Worm (Caenorhabditis elegans) whole organism, L1 larva: ENCODE results near the gene sre-16.

Experiments
- C04F5.9 ChIP-seq: sonication (generic microtip); optimal IDR thresholded peaks from 2 replicates; lab custom pipeline; 2016; ENCODE audit warnings: missing genetic modification characterization, missing compliant biosample characterization
- C16A3.4 ChIP-seq: fragments of 150-350 bp; optimal IDR thresholded peaks from 2 replicates; lab custom pipeline; 2014; ENCODE audit warnings: missing biosample characterization, missing genetic modification characterization
- Y116A8C.19 ChIP-seq: sonication (generic microtip); optimal IDR thresholded peaks from 2 replicates; lab custom pipeline; 2016; ENCODE audit warnings: missing compliant biosample characterization, missing genetic modification characterization, borderline replicate concordance
- aha-1 ChIP-seq: fragments of 150-350 bp; optimal IDR thresholded peaks from 2 replicates; lab custom pipeline; 2014; ENCODE audit warnings: missing biosample characterization, missing genetic modification characterization
- alr-1 ChIP-seq: fragments of 200-800 bp; sonication (Bioruptor generic); optimal IDR thresholded peaks from 2 replicates; lab custom pipeline; 2018; ENCODE audit warnings: borderline replicate concordance, mild to moderate bottlenecking, missing genetic modification characterization, missing compliant biosample characterization
- ama-1 ChIP-seq: fragments of 150-350 bp; optimal IDR thresholded peaks from 2 replicates; lab custom pipeline; 2014
- ceh-63 ChIP-seq: fragments of 200-800 bp; sonication (Bioruptor generic); optimal IDR thresholded peaks from 2 replicates; lab custom pipeline; 2018; ENCODE audit warnings: mild to moderate bottlenecking, missing genetic modification characterization, missing compliant biosample characterization
- ceh-82 ChIP-seq, 3 experiments: fragments of 150-350 bp in 1 of 3; sonication (generic microtip) in 2 of 3; optimal IDR thresholded peaks; 2 replicates each; lab custom pipeline; 2014 to 2017; ENCODE audit warnings: missing biosample characterization in 3 of 3, missing genetic modification characterization in 3 of 3
- dpl-1 ChIP-seq, 3 experiments: fragments of 150-350 bp in 2 of 3; sonication (generic microtip) in 1 of 3; optimal IDR thresholded peaks; 2 replicates each; lab custom pipeline; 2014 to 2017; ENCODE audit warnings: missing biosample characterization in 3 of 3, missing genetic modification characterization in 3 of 3, missing genetic modification reagents in 3 of 3
- dsc-1 ChIP-seq: sonication (generic microtip); optimal IDR thresholded peaks from 2 replicates; lab custom pipeline; 2016; ENCODE audit warnings: mild to moderate bottlenecking, missing genetic modification characterization, missing compliant biosample characterization
- efl-1 ChIP-seq, 4 experiments: fragments of 150-350 bp; optimal IDR thresholded peaks in 3 of 4; peaks in 1 of 4; 1 replicate in 1 of 4; 2 replicates in 3 of 4; lab custom pipeline; 2014; ENCODE audit warnings: missing biosample characterization in 2 of 4, missing genetic modification characterization in 2 of 4, missing genetic modification reagents in 2 of 4
- efl-3 ChIP-seq: fragments of 200-800 bp; sonication (Bioruptor generic); optimal IDR thresholded peaks from 2 replicates; lab custom pipeline; 2018; ENCODE audit warnings: mild to moderate bottlenecking, missing genetic modification characterization, missing compliant biosample characterization
- elt-2 ChIP-seq: sonication (generic microtip); optimal IDR thresholded peaks from 2 replicates; lab custom pipeline; 2016; ENCODE audit warnings: missing genetic modification characterization, mild to moderate bottlenecking, inconsistent platforms, missing compliant biosample characterization, missing genetic modification reagents
- elt-3 ChIP-seq, 6 experiments: fragments of 150-350 bp in 1 of 6; sonication (generic microtip); optimal IDR thresholded peaks; 2 replicates each; lab custom pipeline; 2017 to 2018; ENCODE audit warnings: missing biosample characterization in 6 of 6, missing genetic modification characterization in 6 of 6, inconsistent platforms in 1 of 6
- lin-13 ChIP-seq: fragments of 150-350 bp; optimal IDR thresholded peaks from 2 replicates; lab custom pipeline; 2014; ENCODE audit warnings: missing biosample characterization, missing genetic modification reagents, missing genetic modification characterization
- lin-39 ChIP-seq: fragments of 150-350 bp; optimal IDR thresholded peaks from 2 replicates; lab custom pipeline; 2014; ENCODE audit warnings: missing biosample characterization, missing genetic modification reagents, missing genetic modification characterization
- lsy-2 ChIP-seq, 2 experiments: fragments of 150-350 bp; optimal IDR thresholded peaks; 2 replicates each; lab custom pipeline; 2014; ENCODE audit warnings: missing biosample characterization in 2 of 2, missing genetic modification characterization in 2 of 2
- mdl-1 ChIP-seq, 2 experiments: fragments of 150-350 bp; optimal IDR thresholded peaks; 2 replicates each; lab custom pipeline; 2014 to 2017; ENCODE audit warnings: missing biosample characterization in 2 of 2, missing genetic modification characterization in 2 of 2, inconsistent platforms in 1 of 2
- mep-1 ChIP-seq: fragments of 150-350 bp; optimal IDR thresholded peaks from 2 replicates; lab custom pipeline; 2014; ENCODE audit warnings: missing biosample characterization, missing genetic modification characterization
- nhr-11 ChIP-seq: fragments of 150-350 bp; optimal IDR thresholded peaks from 2 replicates; lab custom pipeline; 2014; ENCODE audit warnings: missing biosample characterization, missing genetic modification characterization
- nhr-12 ChIP-seq: sonication (generic microtip); optimal IDR thresholded peaks from 2 replicates; lab custom pipeline; 2017; ENCODE audit warnings: missing biosample characterization, missing genetic modification characterization
- nhr-19 ChIP-seq: fragments of 200-800 bp; sonication (Bioruptor generic); conservative IDR thresholded peaks from 2 replicates; pipeline ENCODE4 v1.3.6; 2022; ENCODE audit warnings: missing genetic modification characterization, missing compliant biosample characterization
- nhr-237 ChIP-seq: fragments of 150-350 bp; optimal IDR thresholded peaks from 2 replicates; lab custom pipeline; 2014; ENCODE audit warnings: missing biosample characterization, missing genetic modification characterization
- nhr-28 ChIP-seq: fragments of 150-350 bp; optimal IDR thresholded peaks from 2 replicates; lab custom pipeline; 2014; ENCODE audit warnings: missing biosample characterization, missing genetic modification characterization
- nhr-47 ChIP-seq: sonication (generic microtip); optimal IDR thresholded peaks from 2 replicates; lab custom pipeline; 2016; ENCODE audit warnings: mild to moderate bottlenecking, missing genetic modification characterization, moderate library complexity, missing compliant biosample characterization
- nhr-71 ChIP-seq: sonication (generic microtip); optimal IDR thresholded peaks from 2 replicates; lab custom pipeline; 2016; ENCODE audit warnings: mild to moderate bottlenecking, missing genetic modification characterization, moderate library complexity, missing compliant biosample characterization
- nhr-84 ChIP-seq: sonication (generic microtip); optimal IDR thresholded peaks from 2 replicates; lab custom pipeline; 2017; ENCODE audit warnings: missing biosample characterization, missing genetic modification characterization
- nhr-90 ChIP-seq: sonication (generic microtip); optimal IDR thresholded peaks from 2 replicates; lab custom pipeline; 2016; ENCODE audit warnings: mild to moderate bottlenecking, missing genetic modification characterization, missing compliant biosample characterization; ENCODE audit not compliant: poor library complexity
- skn-1 ChIP-seq: fragments of 150-350 bp; optimal IDR thresholded peaks from 2 replicates; lab custom pipeline; 2014; ENCODE audit warnings: missing biosample characterization, missing genetic modification characterization
- snpc-4 ChIP-seq: fragments of 150-350 bp; optimal IDR thresholded peaks from 2 replicates; lab custom pipeline; 2014; ENCODE audit warnings: missing biosample characterization, missing genetic modification characterization
- sox-4 ChIP-seq: sonication (generic microtip); optimal IDR thresholded peaks from 2 replicates; lab custom pipeline; 2016; ENCODE audit warnings: missing genetic modification characterization, missing compliant biosample characterization
- tlp-1 ChIP-seq: fragments of 150-350 bp; optimal IDR thresholded peaks from 2 replicates; lab custom pipeline; 2014; ENCODE audit warnings: missing biosample characterization, missing genetic modification characterization
- unc-30 ChIP-seq: sonication (generic microtip); optimal IDR thresholded peaks from 2 replicates; lab custom pipeline; 2017; ENCODE audit warnings: missing biosample characterization, missing genetic modification characterization
- unc-86 ChIP-seq: sonication (generic microtip); optimal IDR thresholded peaks from 2 replicates; lab custom pipeline; 2016; ENCODE audit warnings: missing genetic modification characterization, missing compliant biosample characterization
- vab-15 ChIP-seq: sonication (generic microtip); optimal IDR thresholded peaks from 2 replicates; lab custom pipeline; 2017; ENCODE audit warnings: missing genotype, mild to moderate bottlenecking, missing genetic modification characterization, missing compliant biosample characterization
- xbp-1 ChIP-seq: sonication (generic microtip); optimal IDR thresholded peaks from 2 replicates; lab custom pipeline; 2016; ENCODE audit warnings: missing genetic modification characterization, missing compliant biosample characterization
- zag-1 ChIP-seq: fragments of 150-350 bp; optimal IDR thresholded peaks from 2 replicates; lab custom pipeline; 2014; ENCODE audit warnings: missing biosample characterization, missing genetic modification characterization
- ztf-11 ChIP-seq, 2 experiments: sonication (generic microtip); optimal IDR thresholded peaks; 2 replicates each; lab custom pipeline; 2016 to 2017; ENCODE audit warnings: missing genetic modification characterization in 2 of 2, missing biosample characterization in 1 of 2, missing compliant biosample characterization in 1 of 2
- ztf-4 ChIP-seq: fragments of 150-350 bp; optimal IDR thresholded peaks from 2 replicates; lab custom pipeline; 2014; ENCODE audit warnings: missing biosample characterization, missing genetic modification characterization

The sre-16 gene

ce11 chrIV:12278507-12278906 is 42.6 kb upstream of the sre-16 start, which contains the start of the genes tag-335 and vkmt-1 (continued):
- TF ChIP-seq ama-1 (no peak), nhr-71 (tag; lab: Kevin White, UChicago) (peak; percentile 28), unc-86 (tag; lab: Kevin White, UChicago) (no peak), lin-13 (no peak), snpc-4 (tag; lab: Kevin White, UChicago) (no peak), nhr-28 (no peak), nhr-12 (tag; lab: Kevin White, UChicago) (no peak), xbp-1 (tag; lab: Kevin White, UChicago) (peak; percentile 29), mep-1 (tag; lab: Kevin White, UChicago) (no peak), nhr-19 (GFP tag; lab: Robert Waterston, UW) (no peak), skn-1 (tag; lab: Kevin White, UChicago) (no peak), alr-1 (tag; lab: Kevin White, UChicago) (no peak), C16A3.4 (tag; lab: Kevin White, UChicago) (no peak), ceh-63 (GFP tag; lab: Kevin White, UChicago) (no peak), mdl-1 (tag; optimal IDR thresholded peaks at IDR 0.05; lab: Kevin White, UChicago) (no peak), nhr-237 (tag; lab: Kevin White, UChicago) (no peak), nhr-11 (tag; lab: Kevin White, UChicago) (no peak), tlp-1 (tag; lab: Kevin White, UChicago) (no peak), aha-1 (tag; lab: Kevin White, UChicago) (no peak), ztf-11 (tag; optimal IDR thresholded peaks at IDR 0.05; lab: Kevin White, UChicago) (no peak), elt-2 (tag; lab: Kevin White, UChicago) (no peak), zag-1 (tag; lab: Kevin White, UChicago) (no peak), efl-3 (GFP tag; lab: Kevin White, UChicago) (no peak), ztf-4 (tag; lab: Kevin White, UChicago) (no peak), sox-4 (no peak), lin-39 (tag; lab: Kevin White, UChicago) (no peak), ceh-82 (tag; optimal IDR thresholded peaks at IDR 0.05; lab: Kevin White, UChicago) (no peak), C04F5.9 (tag; lab: Kevin White, UChicago) (no peak), vab-15 (tag; lab: Kevin White, UChicago) (no peak), nhr-90 (no peak), elt-3 (tag; optimal IDR thresholded peaks at IDR 0.05; lab: Kevin White, UChicago) (no peak)

ce11 chrIV:12275892-12276291 is 40.0 kb upstream of the sre-16 start, which contains the start of gene vps-8:
vps-8 (minus strand) TSS chrIV:12275992.
- TF ChIP-seq nhr-71 (tag; lab: Kevin White, UChicago) (no peak), dpl-1 (GFP tag; optimal IDR thresholded peaks at IDR 0.05; lab: Kevin White, UChicago) (no peak), nhr-47 (tag; lab: Kevin White, UChicago) (no peak), lin-39 (tag; lab: Kevin White, UChicago) (no peak), unc-86 (tag; lab: Kevin White, UChicago) (no peak), zag-1 (tag; lab: Kevin White, UChicago) (no peak), mdl-1 (tag; optimal IDR thresholded peaks at IDR 0.05; lab: Kevin White, UChicago) (no peak), nhr-84 (tag; lab: Kevin White, UChicago) (no peak)

- TF ChIP-seq efl-1 (optimal IDR thresholded peaks at IDR 0.05; lab: Kevin White, UChicago) (no peak), efl-1 (GFP tag; optimal IDR thresholded peaks at IDR 0.05 in 1 of 2; lab: Kevin White, UChicago) (peak in 1 of 2 experiments; percentile 82), unc-30 (tag; lab: Kevin White, UChicago) (no peak), dsc-1 (tag; lab: Kevin White, UChicago) (no peak), Y116A8C.19 (tag; lab: Kevin White, UChicago) (no peak), elt-2 (tag; lab: Kevin White, UChicago) (peak; percentile 98), lsy-2 (tag; optimal IDR thresholded peaks at IDR 0.05; lab: Kevin White, UChicago) (no peak)
Measured at ce11 chrIV:12274365-12274764, 38.5 kb upstream of the sre-16 start.
